Worm (Caenorhabditis elegans) whole organism, L4 larva: ENCODE data around the gene F01D5.8.
A peak's percentile ranks its signal among the peaks of the same experiment; 100 is the strongest.

Experiments
- aly-2 ChIP-seq: sonication (generic microtip); optimal IDR thresholded peaks from 2 replicates; lab custom pipeline; 2018; ENCODE audit warnings: missing biosample characterization, missing genetic modification characterization
- mxl-2 ChIP-seq: fragments of 200-800 bp; sonication (Bioruptor generic); conservative IDR thresholded peaks from 2 replicates; pipeline ENCODE4 v1.3.6; 2022; ENCODE audit warnings: missing genetic modification reagents, missing genetic modification characterization, missing compliant biosample characterization
- nhr-41 ChIP-seq: fragments of 200-800 bp; sonication (Bioruptor generic); IDR thresholded peaks from 2 replicates; pipeline ENCODE4 v1.3.6; 2022; ENCODE audit warnings: missing genetic modification reagents, missing genetic modification characterization, missing compliant biosample characterization
- nhr-77 ChIP-seq: fragments of 150-350 bp; optimal IDR thresholded peaks from 2 replicates; lab custom pipeline; 2014; ENCODE audit warnings: missing biosample characterization, missing genetic modification characterization
- snpc-4 ChIP-seq: fragments of 150-350 bp; optimal IDR thresholded peaks from 2 replicates; lab custom pipeline; 2014; ENCODE audit warnings: missing biosample characterization, missing genetic modification characterization

DNA sequence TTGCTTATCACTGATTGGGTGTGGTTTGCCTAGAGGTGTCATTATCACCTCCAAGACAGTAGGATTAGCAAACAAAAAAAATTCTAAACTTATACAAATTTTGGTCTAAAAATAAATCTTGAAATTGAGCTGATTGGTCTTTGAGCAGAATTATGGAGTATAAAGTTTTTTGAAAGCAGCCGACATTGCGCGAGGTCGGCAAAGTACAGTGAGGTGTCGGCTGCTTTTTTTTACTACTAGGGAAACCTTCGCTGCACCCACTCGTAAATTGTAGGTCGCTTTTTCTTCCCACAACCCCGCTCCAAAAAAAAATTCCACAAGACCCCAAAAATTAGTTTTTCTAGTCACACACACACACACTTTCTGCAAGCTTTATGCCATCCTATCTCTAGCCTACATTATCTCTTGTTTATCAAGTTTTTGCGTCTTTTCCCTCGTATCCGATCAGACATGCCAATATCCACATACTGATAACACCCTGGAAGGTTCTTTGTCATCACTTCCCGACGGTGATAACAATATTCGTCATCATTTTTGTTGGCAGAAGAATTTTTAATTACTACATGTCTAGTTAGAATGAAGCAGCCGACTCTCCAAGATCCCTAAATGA, 6.6 kb upstream of the F01D5.8 start:
- TF ChIP-seq nhr-41 (GFP tag; lab: Robert Waterston, UW) (no peak), aly-2 (tag; lab: Kevin White, UChicago) (no peak), nhr-77 (tag; lab: Kevin White, UChicago) (no peak), mxl-2 (GFP tag; lab: Robert Waterston, UW) (no peak), snpc-4 (tag; lab: Kevin White, UChicago) (peak; percentile 41)
